Fruit fly (Drosophila melanogaster): ENCODE measurements around the gene CG4598.

CG4598 gene

DNA sequence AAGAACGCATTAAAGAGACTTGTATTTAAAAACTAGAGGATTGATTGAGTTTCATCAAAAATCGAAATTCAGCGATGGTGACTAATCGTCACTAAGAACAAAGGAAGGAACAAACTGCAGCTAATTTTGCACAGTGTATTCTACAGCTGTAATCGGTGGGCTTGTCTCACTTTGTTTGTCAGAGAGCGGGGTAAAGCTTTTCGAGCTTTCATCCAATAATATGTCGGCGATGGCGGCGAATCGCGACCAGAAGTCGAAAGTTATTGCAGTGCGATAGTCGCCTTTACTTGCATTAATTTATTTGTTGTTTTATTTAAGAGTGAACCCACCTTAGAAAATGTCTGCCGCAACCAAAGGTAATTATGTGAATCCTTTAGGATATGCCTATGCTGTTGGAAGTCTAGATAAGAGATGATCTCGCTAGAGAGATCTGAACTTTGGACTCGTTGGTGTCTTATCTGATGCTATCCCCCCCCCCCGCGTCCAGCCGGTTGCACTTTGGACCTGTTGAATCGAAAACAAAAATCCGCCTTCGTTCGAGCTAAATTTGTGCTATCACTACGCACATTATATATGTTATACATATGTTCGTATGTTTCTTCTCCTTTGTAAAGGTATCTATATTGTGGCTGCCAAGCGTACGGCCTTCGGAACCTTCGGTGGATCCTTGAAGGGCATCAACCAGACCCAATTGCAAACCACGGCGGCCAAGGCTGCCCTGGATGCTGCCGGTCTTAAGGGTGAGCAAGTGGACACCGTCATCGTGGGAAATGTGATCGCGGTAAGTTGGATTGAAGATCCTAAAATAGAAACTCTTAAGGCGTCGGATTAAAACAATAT lies 3.2 kb upstream of the CG4598 start, which contains the start of gene yip2 (continued):
- TF ChIP-seq CG4328 (GFP tag; optimal IDR thresholded peaks at IDR 0.05): peak; percentile 54
- TF ChIP-seq B-H2 (GFP tag; optimal IDR thresholded peaks at IDR 0.05): peak; percentile 66
- TF ChIP-seq Bteb2 (GFP tag; optimal IDR thresholded peaks at IDR 0.05): peak; percentile 13
- no peak for TF ChIP-seq D (optimal IDR thresholded peaks at IDR 0.05)
- no peak for TF ChIP-seq D (GFP tag; optimal IDR thresholded peaks at IDR 0.05)
- TF ChIP-seq shn (GFP tag; optimal IDR thresholded peaks at IDR 0.05): peak; percentile 60
- TF ChIP-seq dati (GFP tag; IDR thresholded peaks at IDR 0.05): peak; percentile 40; the same call in 1 of the 2 replicates
- peak; percentile 55 for TF ChIP-seq CG7839 (tag; optimal IDR thresholded peaks at IDR 0.05)
- TF ChIP-seq ERR (GFP tag; optimal IDR thresholded peaks at IDR 0.05): no peak
- 0 out of 2 replicates have a peak, but pooled peaks have one; percentile 16 for TF ChIP-seq CG7372 (GFP tag; IDR thresholded peaks at IDR 0.05)
- peak; percentile 53 for TF ChIP-seq az2 (GFP tag; optimal IDR thresholded peaks at IDR 0.05)
- TF ChIP-seq lab (GFP tag; optimal IDR thresholded peaks at IDR 0.05): peak; percentile 79
- peak; percentile 51 for TF ChIP-seq CG10209 (GFP tag; optimal IDR thresholded peaks at IDR 0.05)
- TF ChIP-seq CG13296 (GFP tag; optimal IDR thresholded peaks at IDR 0.05): peak; percentile 89
- peak; percentile 32 for TF ChIP-seq Myb (GFP tag; optimal IDR thresholded peaks at IDR 0.05)
- TF ChIP-seq wor (GFP tag; IDR thresholded peaks at IDR 0.05): no peak
- TF ChIP-seq zen2 (GFP tag; IDR thresholded peaks at IDR 0.05; ENCODE audit: partially characterized antibody): no peak
- TF ChIP-seq Hmr (GFP tag; optimal IDR thresholded peaks at IDR 0.05): peak; percentile 72
- no peak for TF ChIP-seq CG8089 (GFP tag; optimal IDR thresholded peaks at IDR 0.05)
- TF ChIP-seq CG17385 (GFP tag; optimal IDR thresholded peaks at IDR 0.05): peak; percentile 69
- TF ChIP-seq CG8290 (GFP tag; optimal IDR thresholded peaks at IDR 0.05): no peak
- peak in 1 of 2 experiments; percentile 86 for TF ChIP-seq CG8290 (tag; optimal IDR thresholded peaks at IDR 0.05)
- no peak for TF ChIP-seq GATAe (GFP tag; conservative IDR thresholded peaks at IDR 0.05)
- TF ChIP-seq Adf1 (GFP tag; IDR thresholded peaks at IDR 0.05): peak; percentile 38; the same call in 1 of the 2 replicates
- TF ChIP-seq CG9797 (GFP tag; optimal IDR thresholded peaks at IDR 0.05): no peak
- no peak for TF ChIP-seq ham (GFP tag; IDR thresholded peaks at IDR 0.05)
- TF ChIP-seq org-1 (GFP tag; optimal IDR thresholded peaks at IDR 0.05): peak; percentile 10
- TF ChIP-seq stwl (tag; optimal IDR thresholded peaks at IDR 0.05): no peak
- no peak for TF ChIP-seq CG18476 (GFP tag; optimal IDR thresholded peaks at IDR 0.05)
- TF ChIP-seq stc (GFP tag; IDR thresholded peaks at IDR 0.05): peak; percentile 64
- TF ChIP-seq CG2120 (GFP tag; optimal IDR thresholded peaks at IDR 0.05): peak; percentile 83
- TF ChIP-seq CG1529 (GFP tag; optimal IDR thresholded peaks at IDR 0.05): peak; percentile 14
- no peak for TF ChIP-seq CG1602 (GFP tag; optimal IDR thresholded peaks at IDR 0.05)
- TF ChIP-seq Jarid2 (GFP tag; optimal IDR thresholded peaks at IDR 0.05): peak; percentile 48
- TF ChIP-seq Eip74EF (GFP tag; optimal IDR thresholded peaks at IDR 0.05): peak in 1 of 2 experiments; percentile 65
- no peak for TF ChIP-seq sna (GFP tag; IDR thresholded peaks at IDR 0.05; ENCODE audit: partially characterized antibody)
- TF ChIP-seq CrebB (tag; optimal IDR thresholded peaks at IDR 0.05): peak; percentile 68
- no peak for TF ChIP-seq Sry-δ (GFP tag; optimal IDR thresholded peaks at IDR 0.05)
- peak; percentile 68 for TF ChIP-seq CG11504 (tag; optimal IDR thresholded peaks at IDR 0.05)
- TF ChIP-seq HmgZ (tag; optimal IDR thresholded peaks at IDR 0.05): peak; percentile 79
- TF ChIP-seq ranshi (GFP tag; IDR thresholded peaks at IDR 0.05): peak; percentile 56; the same call in 1 of the 2 replicates
- no peak for TF ChIP-seq HLHmδ (GFP tag; optimal IDR thresholded peaks at IDR 0.05)
- TF ChIP-seq sqz (GFP tag; optimal IDR thresholded peaks at IDR 0.05): no peak
- peak; percentile 29 for TF ChIP-seq salm (tag; optimal IDR thresholded peaks at IDR 0.05)
- no peak for TF ChIP-seq CG8765 (GFP tag; IDR thresholded peaks at IDR 0.05)
- peak; percentile 14 for TF ChIP-seq CG12104 (GFP tag; optimal IDR thresholded peaks at IDR 0.05)
- 0 out of 2 replicates have a peak, but pooled peaks have one; percentile 43 for TF ChIP-seq Awh (GFP tag; IDR thresholded peaks at IDR 0.05)
- peak; percentile 65 for TF ChIP-seq CG10366 (GFP tag; IDR thresholded peaks at IDR 0.05)
- peak; percentile 20 for TF ChIP-seq Mes4 (GFP tag; optimal IDR thresholded peaks at IDR 0.05)

Measured in whole organism, embryonic.